Worm (Caenorhabditis elegans) whole organism, young adult: ENCODE measurements around the gene cest-1.2.

Source experiments
- B0261.1 ChIP-seq: sonication (generic microtip); optimal IDR thresholded peaks from 2 replicates; lab custom pipeline; 2016; ENCODE audit warnings: mild to moderate bottlenecking, missing genetic modification characterization, moderate library complexity, missing compliant biosample characterization
- B0336.3 ChIP-seq: fragments of 200-800 bp; sonication (Bioruptor generic); IDR thresholded peaks from 2 replicates; pipeline ENCODE4 v1.3.6; 2022; ENCODE audit warnings: missing genetic modification characterization, missing compliant biosample characterization
- F22D6.2 ChIP-seq: sonication (generic microtip); optimal IDR thresholded peaks from 2 replicates; lab custom pipeline; 2016; ENCODE audit warnings: mild to moderate bottlenecking, missing genetic modification characterization, missing compliant biosample characterization
- F39B2.1 ChIP-seq: fragments of 200-800 bp; sonication (Bioruptor generic); IDR thresholded peaks from 2 replicates; pipeline ENCODE4 v1.3.6; 2022; ENCODE audit warnings: missing genetic modification reagents, missing genetic modification characterization, missing compliant biosample characterization
- F55B11.4 ChIP-seq: sonication (generic microtip); optimal IDR thresholded peaks from 2 replicates; lab custom pipeline; 2016; ENCODE audit warnings: missing compliant biosample characterization, missing genetic modification characterization, borderline replicate concordance; ENCODE audit not compliant: insufficient read depth
- F57C9.4 ChIP-seq: sonication (generic microtip); optimal IDR thresholded peaks from 2 replicates; lab custom pipeline; 2017; ENCODE audit warnings: mild to moderate bottlenecking, missing genetic modification characterization, missing compliant biosample characterization
- K11D2.4 ChIP-seq: fragments of 200-800 bp; sonication (Bioruptor generic); IDR thresholded peaks from 2 replicates; pipeline ENCODE4 v1.3.6; 2022; ENCODE audit warnings: missing genetic modification reagents, missing genetic modification characterization, missing compliant biosample characterization
- Y67H2A.10 ChIP-seq: fragments of 200-800 bp; sonication (Bioruptor generic); conservative IDR thresholded peaks from 2 replicates; pipeline ENCODE4 v1.3.6; 2022; ENCODE audit warnings: missing genetic modification reagents, missing genetic modification characterization, missing compliant biosample characterization
- Y79H2A.3 ChIP-seq: fragments of 200-800 bp; sonication (Bioruptor generic); conservative IDR thresholded peaks from 2 replicates; pipeline ENCODE4 v1.3.6; 2022; ENCODE audit warnings: missing genetic modification reagents, missing genetic modification characterization, missing compliant biosample characterization
- Y95B8A.8 ChIP-seq: fragments of 200-800 bp; sonication (Bioruptor generic); IDR thresholded peaks from 2 replicates; pipeline ENCODE4 v1.3.6; 2022; ENCODE audit warnings: missing genetic modification reagents, missing genetic modification characterization, missing compliant biosample characterization
- ZK185.1 ChIP-seq: sonication (generic microtip); optimal IDR thresholded peaks from 2 replicates; lab custom pipeline; 2016; ENCODE audit warnings: mild to moderate bottlenecking, missing genetic modification characterization, missing compliant biosample characterization; ENCODE audit not compliant: poor library complexity, severe bottlenecking
- ama-1 ChIP-seq, 3 experiments: fragments of 150-350 bp in 1 of 3; sonication (generic microtip) in 2 of 3; optimal IDR thresholded peaks; 2 replicates each; lab custom pipeline; 2014 to 2018; ENCODE audit warnings: missing biosample characterization in 2 of 3, missing genetic modification characterization in 2 of 3, missing genetic modification reagents in 2 of 3
- atf-7 ChIP-seq: sonication (generic microtip); optimal IDR thresholded peaks from 2 replicates; lab custom pipeline; 2017; ENCODE audit warnings: mild to moderate bottlenecking, missing genetic modification characterization, missing compliant biosample characterization
- attf-5 ChIP-seq: fragments of 200-800 bp; sonication (Bioruptor generic); optimal IDR thresholded peaks from 2 replicates; lab custom pipeline; 2018; ENCODE audit warnings: mild to moderate bottlenecking, missing genetic modification characterization, missing compliant biosample characterization
- attf-6 ChIP-seq: fragments of 200-800 bp; sonication (Bioruptor generic); IDR thresholded peaks from 2 replicates; pipeline ENCODE4 v1.3.6; 2022; ENCODE audit warnings: missing genetic modification reagents, missing genetic modification characterization, missing compliant biosample characterization
- cebp-2 ChIP-seq: fragments of 200-800 bp; sonication (Bioruptor generic); IDR thresholded peaks from 2 replicates; pipeline ENCODE4 v1.3.6; 2022; ENCODE audit warnings: missing genetic modification characterization, missing compliant biosample characterization
- chd-7 ChIP-seq: sonication (generic microtip); optimal IDR thresholded peaks from 2 replicates; lab custom pipeline; 2016; ENCODE audit warnings: mild to moderate bottlenecking, missing genetic modification characterization, moderate library complexity, missing compliant biosample characterization
- dox-1 ChIP-seq: fragments of 200-800 bp; sonication (Bioruptor generic); IDR thresholded peaks from 2 replicates; pipeline ENCODE4 v1.3.6; 2022; ENCODE audit warnings: missing genetic modification reagents, missing genetic modification characterization, missing compliant biosample characterization
- dpl-1 ChIP-seq: fragments of 150-350 bp; optimal IDR thresholded peaks from 2 replicates; lab custom pipeline; 2014; ENCODE audit warnings: missing biosample characterization, missing genetic modification reagents, missing genetic modification characterization
- egrh-3 ChIP-seq: fragments of 200-800 bp; sonication (Bioruptor generic); IDR thresholded peaks from 2 replicates; pipeline ENCODE4 v1.3.6; 2022; ENCODE audit warnings: missing genetic modification reagents, missing genetic modification characterization, missing compliant biosample characterization
- ets-4 ChIP-seq: fragments of 200-800 bp; sonication (Bioruptor generic); optimal IDR thresholded peaks from 2 replicates; lab custom pipeline; 2018; ENCODE audit warnings: mild to moderate bottlenecking, missing genetic modification characterization, missing compliant biosample characterization
- hlh-12 ChIP-seq: sonication (generic microtip); optimal IDR thresholded peaks from 2 replicates; lab custom pipeline; 2016; ENCODE audit warnings: missing genetic modification characterization, missing compliant biosample characterization
- hmg-1.2 ChIP-seq: fragments of 200-800 bp; sonication (Bioruptor generic); IDR thresholded peaks from 2 replicates; pipeline ENCODE4 v1.3.6; 2022; ENCODE audit warnings: missing genetic modification reagents, missing genetic modification characterization, missing compliant biosample characterization
- hmg-20 ChIP-seq: fragments of 200-800 bp; sonication (Bioruptor generic); IDR thresholded peaks from 2 replicates; pipeline ENCODE4 v1.3.6; 2022; ENCODE audit warnings: missing genetic modification reagents, missing genetic modification characterization, missing compliant biosample characterization
- let-526 ChIP-seq: fragments of 200-800 bp; sonication (Bioruptor generic); IDR thresholded peaks from 2 replicates; pipeline ENCODE4 v1.3.6; 2022; ENCODE audit warnings: missing genetic modification reagents, missing genetic modification characterization, missing compliant biosample characterization
- lin-26 ChIP-seq: fragments of 200-800 bp; sonication (Bioruptor generic); IDR thresholded peaks from 2 replicates; pipeline ENCODE4 v1.3.6; 2022; ENCODE audit warnings: missing genetic modification reagents, missing genetic modification characterization, missing compliant biosample characterization
- lin-35 ChIP-seq, 3 experiments: fragments of 150-350 bp in 2 of 3; sonication (generic microtip) in 1 of 3; optimal IDR thresholded peaks; 2 replicates each; lab custom pipeline; 2014 to 2018; ENCODE audit warnings: missing biosample characterization in 3 of 3, missing genetic modification characterization in 3 of 3, missing genetic modification reagents in 3 of 3
- lin-54 ChIP-seq: fragments of 200-800 bp; sonication (Bioruptor generic); optimal IDR thresholded peaks from 2 replicates; lab custom pipeline; 2018; ENCODE audit warnings: mild to moderate bottlenecking, missing genetic modification characterization, missing compliant biosample characterization
- madf-3 ChIP-seq: fragments of 200-800 bp; sonication (Bioruptor generic); IDR thresholded peaks from 2 replicates; pipeline ENCODE4 v1.3.6; 2022; ENCODE audit warnings: missing genetic modification reagents, missing genetic modification characterization, missing compliant biosample characterization
- madf-8 ChIP-seq: fragments of 200-800 bp; sonication (Bioruptor generic); conservative IDR thresholded peaks from 2 replicates; pipeline ENCODE4 v1.3.6; 2022; ENCODE audit warnings: missing genetic modification reagents, missing genetic modification characterization, missing compliant biosample characterization
- mcd-1 ChIP-seq: fragments of 200-800 bp; sonication (Bioruptor generic); IDR thresholded peaks from 2 replicates; pipeline ENCODE4 v1.3.6; 2022; ENCODE audit warnings: missing genetic modification reagents, missing genetic modification characterization, missing compliant biosample characterization
- mel-28 ChIP-seq: sonication (generic microtip); optimal IDR thresholded peaks from 2 replicates; lab custom pipeline; 2016; ENCODE audit warnings: borderline replicate concordance, mild to moderate bottlenecking, missing genetic modification characterization, missing compliant biosample characterization
- mes-4 ChIP-seq: sonication (generic microtip); optimal IDR thresholded peaks from 2 replicates; lab custom pipeline; 2016; ENCODE audit warnings: missing genotype, missing genetic modification characterization, missing compliant biosample characterization
- mxl-1 ChIP-seq: sonication (generic microtip); optimal IDR thresholded peaks from 2 replicates; lab custom pipeline; 2016; ENCODE audit warnings: missing genetic modification characterization, missing compliant biosample characterization
- nhr-80 ChIP-seq: sonication (generic microtip); optimal IDR thresholded peaks from 2 replicates; lab custom pipeline; 2016; ENCODE audit warnings: missing genetic modification characterization, missing compliant biosample characterization
- sdz-38 ChIP-seq: sonication (generic microtip); optimal IDR thresholded peaks from 2 replicates; lab custom pipeline; 2016; ENCODE audit warnings: missing genotype, missing genetic modification characterization, missing compliant biosample characterization
- snpc-1.1 ChIP-seq: sonication (generic microtip); optimal IDR thresholded peaks from 2 replicates; lab custom pipeline; 2017; ENCODE audit warnings: missing genetic modification characterization, mild to moderate bottlenecking, missing compliant biosample characterization, antibody characterized with exemption, moderate library complexity, missing genotype, missing genetic modification reagents; ENCODE audit not compliant: insufficient read depth
- snpc-3.4 ChIP-seq: sonication (generic microtip); optimal IDR thresholded peaks from 2 replicates; lab custom pipeline; 2017; ENCODE audit warnings: missing genetic modification characterization, mild to moderate bottlenecking, missing compliant biosample characterization, antibody characterized with exemption, moderate library complexity, missing genotype, missing genetic modification reagents
- somi-1 ChIP-seq: fragments of 200-800 bp; sonication (Bioruptor generic); optimal IDR thresholded peaks from 2 replicates; lab custom pipeline; 2018; ENCODE audit warnings: mild to moderate bottlenecking, missing genetic modification characterization, missing compliant biosample characterization
- zfh-2 ChIP-seq: fragments of 200-800 bp; sonication (Bioruptor generic); conservative IDR thresholded peaks from 2 replicates; pipeline ENCODE4 v1.3.6; 2022; ENCODE audit warnings: missing genetic modification reagents, missing genetic modification characterization, missing compliant biosample characterization
- zim-3 ChIP-seq: sonication (generic microtip); optimal IDR thresholded peaks from 2 replicates; lab custom pipeline; 2017; ENCODE audit warnings: mild to moderate bottlenecking, missing genetic modification characterization, moderate library complexity, missing compliant biosample characterization
- ztf-18 ChIP-seq: sonication (generic microtip); optimal IDR thresholded peaks from 2 replicates; lab custom pipeline; 2016; ENCODE audit warnings: missing genotype, mild to moderate bottlenecking, missing genetic modification characterization, missing compliant biosample characterization
- ztf-25 ChIP-seq: fragments of 200-800 bp; sonication (Bioruptor generic); IDR thresholded peaks from 2 replicates; pipeline ENCODE4 v1.3.6; 2022; ENCODE audit warnings: missing genetic modification reagents, missing genetic modification characterization, missing compliant biosample characterization
- ztf-26 ChIP-seq: sonication (generic microtip); optimal IDR thresholded peaks from 2 replicates; lab custom pipeline; 2017; ENCODE audit warnings: missing genetic modification characterization, missing compliant biosample characterization
- ztf-3 ChIP-seq: fragments of 200-800 bp; sonication (Bioruptor generic); optimal IDR thresholded peaks from 2 replicates; lab custom pipeline; 2018; ENCODE audit warnings: mild to moderate bottlenecking, missing genetic modification characterization, missing compliant biosample characterization

The cest-1.2 gene

ce11 chrV:14197651-14198050, 37.0 kb upstream of the cest-1.2 start (continued):
- TF ChIP-seq mcd-1 (GFP tag; lab: Robert Waterston, UW), result 0 out of 2 replicates have a peak, but pooled peaks have one; percentile 10

- no peak for TF ChIP-seq madf-8 (GFP tag; lab: Robert Waterston, UW)
- TF ChIP-seq lin-35 (GFP tag; optimal IDR thresholded peaks at IDR 0.05; lab: Kevin White, UChicago), result no peak
- no peak for TF ChIP-seq ztf-18 (tag; lab: Kevin White, UChicago)
- no peak for TF ChIP-seq snpc-3.4 (tag; lab: Kevin White, UChicago)
- no peak for TF ChIP-seq Y67H2A.10 (GFP tag; lab: Robert Waterston, UW)
- TF ChIP-seq snpc-1.1, result no peak
- TF ChIP-seq madf-3 (GFP tag; lab: Robert Waterston, UW), result no peak
- TF ChIP-seq Y79H2A.3, result no peak
- no peak for TF ChIP-seq K11D2.4 (GFP tag; lab: Robert Waterston, UW)
- no peak for TF ChIP-seq ztf-3 (GFP tag; lab: Kevin White, UChicago)
- no peak for TF ChIP-seq ZK185.1 (tag; lab: Kevin White, UChicago)
- no peak for TF ChIP-seq mxl-1
- no peak for TF ChIP-seq zim-3 (tag; lab: Kevin White, UChicago)
- peak; percentile 4 for TF ChIP-seq ama-1 (optimal IDR thresholded peaks at IDR 0.05; lab: Kevin White, UChicago)
- no peak for TF ChIP-seq ama-1 (GFP tag; optimal IDR thresholded peaks at IDR 0.05; lab: Kevin White, UChicago)
- no peak for TF ChIP-seq B0261.1
- peak; percentile 57 for TF ChIP-seq zfh-2 (GFP tag; lab: Robert Waterston, UW)
- TF ChIP-seq F39B2.1 (GFP tag; lab: Robert Waterston, UW), result no peak
- TF ChIP-seq hmg-20 (GFP tag; lab: Robert Waterston, UW), result no peak
- TF ChIP-seq lin-26 (GFP tag; lab: Robert Waterston, UW), result no peak
- peak; percentile 23; the same call in 1 of the 2 replicates for TF ChIP-seq B0336.3 (GFP tag; lab: Robert Waterston, UW)
- 0 out of 2 replicates have a peak, but pooled peaks have one; percentile 20 for TF ChIP-seq dox-1 (GFP tag; lab: Robert Waterston, UW)
- TF ChIP-seq F57C9.4 (tag; lab: Kevin White, UChicago), result no peak
- TF ChIP-seq hmg-1.2 (GFP tag; lab: Robert Waterston, UW), result no peak
- TF ChIP-seq F22D6.2 (tag; lab: Kevin White, UChicago), result no peak
- TF ChIP-seq nhr-80 (tag; lab: Kevin White, UChicago), result no peak
- no peak for TF ChIP-seq hlh-12 (tag; lab: Kevin White, UChicago)
Measured at ce11 chrV:14194514-14194913, 33.9 kb upstream of the cest-1.2 start.

ce11 chrV:14193451-14193850, 32.8 kb upstream of the cest-1.2 start, which contains the start of gene atfs-1:
Gene atfs-1 (plus strand): TSS chrV:14193663.
- TF ChIP-seq attf-5 (GFP tag; lab: Kevin White, UChicago) (peak; percentile 68), mes-4 (no peak), dpl-1 (GFP tag; lab: Kevin White, UChicago) (no peak), ets-4 (GFP tag; lab: Kevin White, UChicago) (peak; percentile 15), chd-7 (peak; percentile 28), attf-6 (GFP tag; lab: Robert Waterston, UW) (no peak), let-526 (GFP tag; lab: Robert Waterston, UW) (no peak), sdz-38 (tag; lab: Kevin White, UChicago) (no peak), nhr-80 (tag; lab: Kevin White, UChicago) (peak; percentile 97), Y95B8A.8 (GFP tag; lab: Robert Waterston, UW) (no peak), dox-1 (GFP tag; lab: Robert Waterston, UW) (peak; percentile 41; the same call in 1 of the 2 replicates), mel-28 (no peak), ama-1 (optimal IDR thresholded peaks at IDR 0.05; lab: Kevin White, UChicago) (peak; percentile 81), ama-1 (GFP tag; optimal IDR thresholded peaks at IDR 0.05; lab: Kevin White, UChicago) (no peak), atf-7 (tag; lab: Kevin White, UChicago) (no peak), B0336.3 (GFP tag; lab: Robert Waterston, UW) (peak; percentile 52; the same call in 1 of the 2 replicates), ztf-25 (GFP tag; lab: Robert Waterston, UW) (no peak), somi-1 (no peak), egrh-3 (GFP tag; lab: Robert Waterston, UW) (peak; percentile 41; the same call in 1 of the 2 replicates), ztf-26 (tag; lab: Kevin White, UChicago) (peak; percentile 3), ztf-18 (tag; lab: Kevin White, UChicago) (peak; percentile 75), F22D6.2 (tag; lab: Kevin White, UChicago) (no peak), hlh-12 (tag; lab: Kevin White, UChicago) (no peak), F55B11.4 (tag; lab: Kevin White, UChicago) (no peak), cebp-2 (no peak), lin-54 (GFP tag; lab: Kevin White, UChicago) (no peak)
